Fruit fly (Drosophila melanogaster): ENCODE data around the gene Ing3.

The Ing3 gene

DNA sequence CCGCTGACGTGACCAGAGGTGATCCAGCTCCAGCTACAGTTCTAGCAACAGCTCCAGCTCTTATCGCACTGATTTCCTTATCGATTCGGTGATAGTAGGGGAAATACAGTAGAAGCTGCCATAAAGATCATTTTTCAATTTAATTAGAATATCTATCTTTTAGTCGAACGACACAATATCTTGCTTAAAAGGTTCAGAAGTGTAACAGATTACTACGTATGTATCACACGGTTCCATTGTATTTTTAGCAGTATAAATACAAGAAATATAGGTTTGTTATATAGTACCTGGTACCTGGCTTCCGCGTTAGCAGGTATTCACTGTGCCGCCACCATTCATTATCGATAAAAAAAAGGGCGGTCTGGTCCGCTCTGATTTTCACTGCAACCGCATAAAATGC lies 8.0 kb downstream of the Ing3 start (continued):
- peak; percentile 84 for TF ChIP-seq CG3919 (GFP tag; optimal IDR thresholded peaks at IDR 0.05)
- peak; percentile 80 for TF ChIP-seq cyc (GFP tag; optimal IDR thresholded peaks at IDR 0.05)
- peak; percentile 58; the same call in 2 of the 3 replicates for TF ChIP-seq eg (GFP tag; IDR thresholded peaks at IDR 0.05)
- TF ChIP-seq OdsH (GFP tag; optimal IDR thresholded peaks at IDR 0.05): peak; percentile 81
- peak; percentile 23 for TF ChIP-seq fd85E (GFP tag; optimal IDR thresholded peaks at IDR 0.05)
- peak; percentile 76 for TF ChIP-seq Sox102F (GFP tag; optimal IDR thresholded peaks at IDR 0.05)
- peak; percentile 43; the same call in 1 of the 2 replicates for TF ChIP-seq CG11294 (GFP tag; IDR thresholded peaks at IDR 0.05)
- peak; percentile 83 for TF ChIP-seq Met (GFP tag; optimal IDR thresholded peaks at IDR 0.05)
- TF ChIP-seq Ets21C (GFP tag; optimal IDR thresholded peaks at IDR 0.05): peak; percentile 69
- TF ChIP-seq vri (GFP tag; optimal IDR thresholded peaks at IDR 0.05): peak; percentile 74
- TF ChIP-seq CG7368 (GFP tag; optimal IDR thresholded peaks at IDR 0.05): peak; percentile 70
- TF ChIP-seq CG4318 (GFP tag; optimal IDR thresholded peaks at IDR 0.05): peak; percentile 55
- peak; percentile 70 for TF ChIP-seq Hr4 (GFP tag; optimal IDR thresholded peaks at IDR 0.05)
- no peak for TF ChIP-seq dsx (GFP tag; optimal IDR thresholded peaks at IDR 0.05; ENCODE audit: poor library complexity, severe bottlenecking)
- TF ChIP-seq CG8319 (GFP tag; optimal IDR thresholded peaks at IDR 0.05): peak; percentile 66
- TF ChIP-seq Smox (GFP tag; optimal IDR thresholded peaks at IDR 0.05): peak; percentile 73
- TF ChIP-seq CG9139 (GFP tag; optimal IDR thresholded peaks at IDR 0.05): peak; percentile 50
- peak; percentile 80 for TF ChIP-seq CG34406 (GFP tag; optimal IDR thresholded peaks at IDR 0.05)
- TF ChIP-seq CG6163 (GFP tag; IDR thresholded peaks at IDR 0.05): peak; percentile 77
- peak; percentile 71 for TF ChIP-seq Sox15 (GFP tag; optimal IDR thresholded peaks at IDR 0.05)
- TF ChIP-seq CG11902 (GFP tag; optimal IDR thresholded peaks at IDR 0.05): peak; percentile 77
- TF ChIP-seq CG10669 (GFP tag; optimal IDR thresholded peaks at IDR 0.05): peak; percentile 68

DNA sequence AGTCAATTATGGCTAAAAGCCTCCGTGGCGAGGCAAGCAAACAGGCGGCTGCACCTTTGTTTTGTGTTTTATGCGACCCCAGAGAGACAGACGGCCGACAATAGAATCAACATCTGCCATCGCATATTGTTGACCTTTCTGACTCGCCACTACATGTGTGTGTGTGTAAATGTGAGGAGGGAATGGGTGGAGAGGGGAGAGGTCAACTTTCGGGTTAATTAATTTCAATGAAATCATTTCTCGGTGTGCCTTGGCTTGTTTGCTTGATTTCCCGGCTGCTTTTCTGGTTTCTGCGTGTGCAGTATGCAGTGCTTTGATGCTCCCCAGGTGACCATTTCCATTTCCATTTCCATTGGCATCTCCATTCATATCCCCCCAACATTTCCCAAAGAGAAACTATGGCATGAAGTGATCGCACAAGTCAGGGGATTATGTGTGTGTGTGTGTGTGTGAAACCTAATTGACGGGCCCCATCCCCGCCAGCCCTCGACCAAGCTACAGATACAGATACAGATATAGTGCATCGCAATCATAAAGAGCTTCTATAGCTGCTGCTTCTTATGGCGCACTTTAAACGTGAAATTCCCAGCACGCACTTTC lies 9.7 kb downstream of the Ing3 start:
- no peak for TF ChIP-seq CG6808 (GFP tag; optimal IDR thresholded peaks at IDR 0.05)
- TF ChIP-seq ss (GFP tag; optimal IDR thresholded peaks at IDR 0.05): peak in 1 of 2 experiments; percentile 24
- no peak for TF ChIP-seq Eip75B (GFP tag; optimal IDR thresholded peaks at IDR 0.05)
- no peak for TF ChIP-seq CG8632 (GFP tag; optimal IDR thresholded peaks at IDR 0.05)
- TF ChIP-seq eg (GFP tag; IDR thresholded peaks at IDR 0.05): no peak
- no peak for TF ChIP-seq Eip93F (GFP tag; optimal IDR thresholded peaks at IDR 0.05)
- peak; percentile 3 for TF ChIP-seq CG6276 (GFP tag; optimal IDR thresholded peaks at IDR 0.05)
- TF ChIP-seq CG15336 (GFP tag; IDR thresholded peaks at IDR 0.05): no peak
- no peak for TF ChIP-seq pdm3 (GFP tag; optimal IDR thresholded peaks at IDR 0.05)
- peak; percentile 27 for TF ChIP-seq fkh (GFP tag; optimal IDR thresholded peaks at IDR 0.05)
- TF ChIP-seq topi (GFP tag; optimal IDR thresholded peaks at IDR 0.05): no peak
- no peak for TF ChIP-seq Hr38 (GFP tag; optimal IDR thresholded peaks at IDR 0.05)
- no peak for TF ChIP-seq fd85E (GFP tag; optimal IDR thresholded peaks at IDR 0.05)
- TF ChIP-seq CG11762 (GFP tag; optimal IDR thresholded peaks at IDR 0.05; ENCODE audit: insufficient read depth): no peak
- no peak for TF ChIP-seq Blimp-1 (GFP tag; optimal IDR thresholded peaks at IDR 0.05)
- no peak for TF ChIP-seq Lpt (GFP tag; optimal IDR thresholded peaks at IDR 0.05)
- no peak for TF ChIP-seq Hr39 (GFP tag; optimal IDR thresholded peaks at IDR 0.05)
- TF ChIP-seq CG11294 (GFP tag; IDR thresholded peaks at IDR 0.05): no peak
- peak; percentile 37 for TF ChIP-seq Eip78C (GFP tag)
- TF ChIP-seq CG31627 (GFP tag; optimal IDR thresholded peaks at IDR 0.05): no peak
- TF ChIP-seq spab (GFP tag; optimal IDR thresholded peaks at IDR 0.05): no peak
- TF ChIP-seq CG6792 (GFP tag; optimal IDR thresholded peaks at IDR 0.05): no peak
- TF ChIP-seq dac (GFP tag; optimal IDR thresholded peaks at IDR 0.05): no peak
- TF ChIP-seq Sox15 (GFP tag; optimal IDR thresholded peaks at IDR 0.05): no peak
- peak; percentile 20 for TF ChIP-seq svp (GFP tag)
- TF ChIP-seq Gug (GFP tag; IDR thresholded peaks at IDR 0.05): no peak
- TF ChIP-seq CG10631 (GFP tag; optimal IDR thresholded peaks at IDR 0.05): no peak
- TF ChIP-seq Ets21C (GFP tag; optimal IDR thresholded peaks at IDR 0.05): no peak
